Worm (Caenorhabditis elegans) whole organism, early embryonic: ENCODE results near the gene C24D10.6.
"Not testable (repeated sequence)": the region's sequence is repeated elsewhere in the genome, so short reads cannot be mapped to it uniquely, and the experiment has no call there.

Experiments
- B0310.2 ChIP-seq: sonication (generic microtip); optimal IDR thresholded peaks from 2 replicates; lab custom pipeline; 2016; ENCODE audit warnings: mild to moderate bottlenecking, missing genetic modification characterization, missing compliant biosample characterization
- F13C5.2 ChIP-seq: sonication (generic microtip); optimal IDR thresholded peaks from 2 replicates; lab custom pipeline; 2017; ENCODE audit warnings: mild to moderate bottlenecking, missing genetic modification characterization, inconsistent platforms, missing compliant biosample characterization
- aly-1 ChIP-seq: sonication (generic microtip); optimal IDR thresholded peaks from 2 replicates; lab custom pipeline; 2016; ENCODE audit warnings: missing genetic modification characterization, missing compliant biosample characterization
- ama-1 ChIP-seq: fragments of 150-350 bp; optimal IDR thresholded peaks from 2 replicates; lab custom pipeline; 2014
- ceh-13 ChIP-seq: fragments of 200-800 bp; sonication (Bioruptor generic); optimal IDR thresholded peaks from 2 replicates; lab custom pipeline; 2018; ENCODE audit warnings: mild to moderate bottlenecking, missing genetic modification characterization, missing compliant biosample characterization
- ceh-36 ChIP-seq: sonication (generic microtip); optimal IDR thresholded peaks from 2 replicates; lab custom pipeline; 2016; ENCODE audit warnings: missing genetic modification characterization, inconsistent platforms, missing compliant biosample characterization
- ets-7 ChIP-seq: sonication (generic microtip); optimal IDR thresholded peaks from 2 replicates; lab custom pipeline; 2016; ENCODE audit warnings: missing genotype, missing genetic modification characterization, missing compliant biosample characterization
- flt-1 ChIP-seq: fragments of 200-800 bp; sonication (Bioruptor generic); IDR thresholded peaks from 2 replicates; pipeline ENCODE4 v1.3.6; 2022; ENCODE audit warnings: missing genetic modification characterization, missing compliant biosample characterization
- hmbx-1 ChIP-seq: sonication (generic microtip); optimal IDR thresholded peaks from 2 replicates; lab custom pipeline; 2016; ENCODE audit warnings: mild to moderate bottlenecking, missing genetic modification characterization, missing compliant biosample characterization
- hmg-4 ChIP-seq: fragments of 200-800 bp; sonication (Bioruptor generic); optimal IDR thresholded peaks from 2 replicates; lab custom pipeline; 2018; ENCODE audit warnings: mild to moderate bottlenecking, missing genetic modification characterization, missing compliant biosample characterization
- hnd-1 ChIP-seq: sonication (generic microtip); optimal IDR thresholded peaks from 2 replicates; lab custom pipeline; 2016; ENCODE audit warnings: missing genetic modification characterization, missing compliant biosample characterization
- pes-1 ChIP-seq: fragments of 200-800 bp; sonication (Bioruptor generic); IDR thresholded peaks from 2 replicates; pipeline ENCODE4 v1.3.6; 2022; ENCODE audit warnings: missing genetic modification reagents, missing genetic modification characterization, missing compliant biosample characterization
- scrt-1 ChIP-seq: fragments of 200-800 bp; sonication (Bioruptor generic); IDR thresholded peaks from 2 replicates; pipeline ENCODE4 v1.3.6; 2022; ENCODE audit warnings: missing genetic modification characterization, missing compliant biosample characterization
- sea-1 ChIP-seq: fragments of 200-800 bp; sonication (Bioruptor generic); conservative IDR thresholded peaks from 2 replicates; pipeline ENCODE4 v1.3.6; 2022; ENCODE audit warnings: missing genetic modification characterization, missing compliant biosample characterization
- tbx-11 ChIP-seq: fragments of 200-800 bp; sonication (Bioruptor generic); IDR thresholded peaks from 2 replicates; pipeline ENCODE4 v1.3.6; 2022; ENCODE audit warnings: missing genetic modification characterization, missing compliant biosample characterization
- tbx-37 ChIP-seq: fragments of 200-800 bp; sonication (Bioruptor generic); conservative IDR thresholded peaks from 2 replicates; pipeline ENCODE4 v1.3.6; 2022; ENCODE audit warnings: missing genetic modification reagents, missing genetic modification characterization, missing compliant biosample characterization
- tra-4 ChIP-seq: sonication (generic microtip); optimal IDR thresholded peaks from 2 replicates; lab custom pipeline; 2017; ENCODE audit warnings: missing genetic modification characterization, missing compliant biosample characterization

C24D10.6 gene

ce11 chrIV:5165626-5166025 lies 5.6 kb upstream of the C24D10.6 start, which contains the start of gene nspd-6:
TSS of gene nspd-6 (minus strand) at chrIV:5165726.
- not testable (repeated sequence) for TF ChIP-seq hmbx-1; ama-1 (lab: Kevin White, UChicago); tra-4 (tag; lab: Kevin White, UChicago)

DNA sequence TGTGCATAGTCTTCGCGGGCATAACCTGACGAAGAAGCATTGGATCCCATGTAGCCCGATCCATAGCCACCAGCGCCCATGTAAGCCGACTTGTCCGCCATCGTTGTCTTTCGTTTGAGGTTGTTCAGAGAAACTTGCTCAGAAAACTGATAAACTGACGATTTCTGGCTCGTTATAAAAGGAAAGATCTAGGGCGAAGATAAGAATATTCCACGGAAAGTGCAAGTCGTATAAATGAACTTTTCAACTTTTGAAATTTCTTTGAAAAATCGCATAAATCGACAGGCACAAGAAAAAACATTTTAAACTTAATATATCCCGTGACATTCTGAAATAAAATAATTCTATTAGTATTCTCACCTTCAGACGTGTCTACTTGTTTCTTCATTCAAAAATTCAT lies 2.9 kb upstream of the C24D10.6 start, which contains the start of the genes nspd-3 and C24D10.2:
Gene nspd-3 (minus strand): TSS at position 101 of the 400 bp plus-strand sequence.
Gene C24D10.2 (plus strand): TSS at position 399 of the 400 bp plus-strand sequence.
- TF ChIP-seq tbx-37, scrt-1, hmbx-1: not testable (repeated sequence)

- TF ChIP-seq hmbx-1 (no peak), flt-1 (GFP tag; lab: Robert Waterston, UW) (no peak)
Measured at ce11 chrIV:5157226-5157625, 2.8 kb downstream of the C24D10.6 start, which contains the start of gene C24D10.49. TSS of gene C24D10.49 (minus strand) at chrIV:5157326.

DNA sequence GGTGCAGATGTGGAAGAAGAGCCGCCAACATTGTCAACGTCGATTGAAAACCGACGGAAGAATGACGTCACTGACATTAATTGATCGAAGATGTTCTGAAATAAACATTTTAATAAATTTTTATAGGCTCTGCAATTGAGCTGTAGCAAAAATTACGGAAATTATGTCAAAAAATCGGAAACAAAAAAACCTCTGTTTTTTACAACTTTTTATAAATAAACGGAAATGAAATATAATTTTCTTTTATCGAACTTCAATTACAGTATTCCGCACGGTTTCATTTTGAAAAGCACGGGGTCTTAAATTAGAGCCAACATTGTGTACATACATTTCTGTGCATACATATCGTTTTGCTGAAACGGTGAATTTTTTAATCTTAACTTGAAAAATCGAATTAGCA lies 7.7 kb downstream of the C24D10.6 start, which contains the start of gene soc-2:
Gene soc-2 (minus strand): TSS at position 101 of the 400 bp plus-strand sequence.
- TF ChIP-seq ceh-13 (GFP tag; lab: Kevin White, UChicago) (no peak), scrt-1 (no peak), hmbx-1 (no peak), flt-1 (GFP tag; lab: Robert Waterston, UW) (no peak), B0310.2 (tag; lab: Kevin White, UChicago) (no peak), tbx-37 (no peak)

DNA sequence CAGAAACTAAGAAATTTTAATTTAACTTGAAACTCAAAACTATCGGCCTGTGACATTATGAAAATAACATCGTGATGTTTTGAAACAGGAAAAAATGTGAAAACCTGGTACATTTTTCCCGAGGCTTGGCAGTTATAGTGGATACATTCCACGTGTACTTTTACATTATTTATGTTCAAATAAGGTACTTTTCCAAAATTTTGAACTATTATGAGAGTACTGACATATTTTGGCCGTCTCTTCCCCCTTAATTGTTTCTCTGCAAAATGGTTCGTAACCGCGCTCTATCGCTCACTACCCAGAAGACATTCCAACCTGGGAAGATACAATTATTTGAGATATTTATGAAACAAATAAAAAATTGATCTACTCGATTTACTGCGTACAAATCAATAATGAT lies 10.3 kb downstream of the C24D10.6 start, which contains the start of gene C24D10.5:
Gene C24D10.5 (plus strand): TSS at position 301 of the 400 bp plus-strand sequence.
- TF ChIP-seq ceh-13 (GFP tag; lab: Kevin White, UChicago), result no peak

ce11 chrIV:5139972-5140371 lies 20.1 kb downstream of the C24D10.6 start:
- TF ChIP-seq ets-7 (no peak), tbx-37 (no peak)

- no peak for TF ChIP-seq tbx-11 (GFP tag; lab: Robert Waterston, UW)
Measured at ce11 chrIV:5139189-5139588, 20.9 kb downstream of the C24D10.6 start.

DNA sequence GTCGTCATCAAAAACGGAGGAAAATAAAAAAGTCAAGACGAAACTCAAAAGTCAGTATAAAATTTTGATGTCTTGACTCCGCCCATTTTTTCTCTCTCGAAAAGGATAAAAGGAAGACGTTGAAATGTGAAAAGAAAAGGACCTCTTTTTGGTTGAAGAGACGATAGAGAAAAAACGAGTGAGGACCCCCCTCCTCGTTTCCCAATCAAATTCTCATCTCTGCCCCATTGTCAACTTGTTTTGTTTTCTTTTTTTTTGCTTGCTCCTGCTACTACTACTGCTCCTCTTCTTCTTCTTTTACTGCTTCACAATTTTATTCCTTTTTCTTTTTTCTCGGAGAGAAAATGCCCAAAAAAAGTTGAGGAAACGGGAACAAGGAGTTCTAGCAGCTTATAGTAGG lies 22.2 kb downstream of the C24D10.6 start:
- TF ChIP-seq pes-1 (GFP tag; lab: Robert Waterston, UW) (no peak), hnd-1 (tag; lab: Kevin White, UChicago) (no peak), ama-1 (lab: Kevin White, UChicago) (no peak), F13C5.2 (tag; lab: Kevin White, UChicago) (no peak), hmg-4 (GFP tag; lab: Kevin White, UChicago) (no peak), flt-1 (GFP tag; lab: Robert Waterston, UW) (no peak), ets-7 (no peak), sea-1 (no peak), tbx-37 (no peak)

ce11 chrIV:5136523-5136922 lies 23.5 kb downstream of the C24D10.6 start:
- TF ChIP-seq B0310.2 (tag; lab: Kevin White, UChicago) (no peak), ama-1 (lab: Kevin White, UChicago) (no peak), ceh-36 (tag; lab: Kevin White, UChicago) (peak; percentile 25)

ce11 chrIV:5134798-5135197 lies 25.2 kb downstream of the C24D10.6 start:
- no peak for TF ChIP-seq aly-1 (tag; lab: Kevin White, UChicago)
- no peak for TF ChIP-seq ceh-13 (GFP tag; lab: Kevin White, UChicago)
- TF ChIP-seq tbx-11 (GFP tag; lab: Robert Waterston, UW), result no peak
- TF ChIP-seq hmg-4 (GFP tag; lab: Kevin White, UChicago), result no peak
- TF ChIP-seq scrt-1, result no peak
- no peak for TF ChIP-seq sea-1
- TF ChIP-seq ceh-36 (tag; lab: Kevin White, UChicago), result no peak
- TF ChIP-seq pes-1 (GFP tag; lab: Robert Waterston, UW), result no peak
- TF ChIP-seq B0310.2 (tag; lab: Kevin White, UChicago), result no peak
- TF ChIP-seq ama-1 (lab: Kevin White, UChicago), result no peak
- no peak for TF ChIP-seq hmbx-1
- no peak for TF ChIP-seq flt-1 (GFP tag; lab: Robert Waterston, UW)
